Fruit fly (Drosophila melanogaster): ENCODE results near the gene gdl-ORF39.

The gdl-ORF39 gene

DNA sequence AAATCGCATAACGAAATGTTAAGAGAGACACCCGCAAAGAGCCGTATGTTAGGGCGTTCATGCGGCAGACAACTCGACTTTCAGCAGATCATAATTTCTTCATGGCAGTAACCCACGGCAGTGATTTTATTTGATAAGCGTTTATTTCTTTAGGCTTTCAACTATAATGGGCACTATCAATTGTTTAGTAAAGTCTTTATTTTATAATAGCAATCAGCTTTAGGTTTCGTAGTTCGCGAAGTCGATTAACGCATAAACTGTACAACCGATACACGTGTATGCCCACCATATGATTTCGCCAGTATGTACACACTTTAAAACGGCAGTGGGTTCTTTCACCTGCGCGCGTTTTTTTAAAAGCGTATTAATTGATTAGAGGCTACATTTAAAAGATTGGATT lies 1.0 kb upstream of the gdl-ORF39 start, which contains the start of gene CG7841 (continued):
- peak; percentile 97 for TF ChIP-seq en (GFP tag; optimal IDR thresholded peaks at IDR 0.05)
- peak; percentile 97 for TF ChIP-seq CG32532 (GFP tag; IDR thresholded peaks at IDR 0.05)
- no peak for TF ChIP-seq inv (GFP tag; IDR thresholded peaks at IDR 0.05; ENCODE audit: partially characterized antibody)
- TF ChIP-seq abd-A (tag; optimal IDR thresholded peaks at IDR 0.05) = peak; percentile 95
- TF ChIP-seq danr (GFP tag; IDR thresholded peaks at IDR 0.05) = peak; percentile 89
- peak; percentile 48 for TF ChIP-seq CG15479 (GFP tag; optimal IDR thresholded peaks at IDR 0.05)
- peak; percentile 99 for TF ChIP-seq BtbVII (GFP tag; optimal IDR thresholded peaks at IDR 0.05)
- peak; percentile 91 for TF ChIP-seq CG18011 (GFP tag; optimal IDR thresholded peaks at IDR 0.05)
- TF ChIP-seq CG7556 (GFP tag; optimal IDR thresholded peaks at IDR 0.05) = peak; percentile 97
- peak; percentile 99 for TF ChIP-seq vvl (GFP tag; IDR thresholded peaks at IDR 0.05)
- peak; percentile 98 for TF ChIP-seq gsb-n (tag; optimal IDR thresholded peaks at IDR 0.05)
- peak; percentile 29 for TF ChIP-seq gfzf (GFP tag; optimal IDR thresholded peaks at IDR 0.05)
- TF ChIP-seq az2 (GFP tag; optimal IDR thresholded peaks at IDR 0.05) = peak; percentile 97
- peak; percentile 98 for TF ChIP-seq scrt (GFP tag; optimal IDR thresholded peaks at IDR 0.05)
- TF ChIP-seq TFAM (GFP tag; optimal IDR thresholded peaks at IDR 0.05) = peak; percentile 89
- TF ChIP-seq gcm2 (GFP tag; optimal IDR thresholded peaks at IDR 0.05) = peak; percentile 96
- TF ChIP-seq D (optimal IDR thresholded peaks at IDR 0.05) = no peak
- peak; percentile 97 for TF ChIP-seq D (GFP tag; optimal IDR thresholded peaks at IDR 0.05)
- peak; percentile 97 for TF ChIP-seq CG1603 (tag; optimal IDR thresholded peaks at IDR 0.05)
- TF ChIP-seq sisA (GFP tag; IDR thresholded peaks at IDR 0.05) = no peak; the same call in 1 of the 2 replicates
- peak; percentile 97 for TF ChIP-seq CG33213 (GFP tag; optimal IDR thresholded peaks at IDR 0.05)
- TF ChIP-seq Nf-YC (tag; optimal IDR thresholded peaks at IDR 0.05) = peak; percentile 92
- peak; percentile 72 for TF ChIP-seq psq (GFP tag; optimal IDR thresholded peaks at IDR 0.05)
- peak; percentile 95 for TF ChIP-seq CG5245 (GFP tag; optimal IDR thresholded peaks at IDR 0.05)
- peak; percentile 99 for TF ChIP-seq CG10979 (tag; optimal IDR thresholded peaks at IDR 0.05)
- TF ChIP-seq CG15269 (tag; optimal IDR thresholded peaks at IDR 0.05) = peak; percentile 98
- TF ChIP-seq z (GFP tag; IDR thresholded peaks at IDR 0.05) = peak; percentile 79
- TF ChIP-seq CG8478 (optimal IDR thresholded peaks at IDR 0.05) = no peak
- TF ChIP-seq Spps (tag; optimal IDR thresholded peaks at IDR 0.05) = peak; percentile 98
- no peak for TF ChIP-seq hth (optimal IDR thresholded peaks at IDR 0.05)
- TF ChIP-seq CG7928 (GFP tag; optimal IDR thresholded peaks at IDR 0.05) = peak; percentile 83

DNA sequence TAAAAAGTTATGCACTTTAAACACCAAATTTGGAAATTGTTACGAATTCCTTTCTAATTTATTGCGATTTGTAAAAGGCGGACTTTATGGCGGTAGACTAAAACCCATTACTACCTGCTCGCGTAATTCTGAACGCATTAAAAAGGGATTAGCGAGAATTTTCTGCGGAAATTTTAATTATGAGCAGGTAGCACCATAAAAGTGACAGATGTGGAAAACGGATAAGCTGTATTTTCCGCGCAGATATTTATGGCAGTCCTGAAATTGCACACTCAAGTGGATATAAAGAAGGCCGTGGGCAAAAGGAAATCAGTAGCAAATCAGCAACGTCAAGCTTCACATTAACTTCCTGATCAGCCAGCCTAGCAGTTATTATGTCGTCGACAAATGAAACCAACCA lies 495 bp upstream of the gdl-ORF39 start, which contains the start of gene Z600:
TSS of gene Z600 (plus strand) at position 312 of the 400 bp plus-strand sequence.
- TF ChIP-seq tio (GFP tag; optimal IDR thresholded peaks at IDR 0.05) = no peak
- peak; percentile 21; the same call in 1 of the 2 replicates for TF ChIP-seq inv (GFP tag; IDR thresholded peaks at IDR 0.05; ENCODE audit: partially characterized antibody)
- 0 out of 3 replicates have a peak, but pooled peaks have one; percentile 16 for TF ChIP-seq mld (GFP tag; IDR thresholded peaks at IDR 0.05; ENCODE audit: partially characterized antibody)
- TF ChIP-seq Poxn (GFP tag; IDR thresholded peaks at IDR 0.05) = no peak
- peak; percentile 100 for TF ChIP-seq zen (tag; optimal IDR thresholded peaks at IDR 0.05)
- TF ChIP-seq cad (GFP tag; optimal IDR thresholded peaks at IDR 0.05) = peak; percentile 95
- 0 out of 2 replicates have a peak, but pooled peaks have one; percentile 14 for TF ChIP-seq tna (GFP tag; IDR thresholded peaks at IDR 0.05; ENCODE audit: partially characterized antibody)
- TF ChIP-seq CG7271 (tag; optimal IDR thresholded peaks at IDR 0.05) = peak; percentile 76
- TF ChIP-seq Elba2 (GFP tag; optimal IDR thresholded peaks at IDR 0.05) = no peak

DNA sequence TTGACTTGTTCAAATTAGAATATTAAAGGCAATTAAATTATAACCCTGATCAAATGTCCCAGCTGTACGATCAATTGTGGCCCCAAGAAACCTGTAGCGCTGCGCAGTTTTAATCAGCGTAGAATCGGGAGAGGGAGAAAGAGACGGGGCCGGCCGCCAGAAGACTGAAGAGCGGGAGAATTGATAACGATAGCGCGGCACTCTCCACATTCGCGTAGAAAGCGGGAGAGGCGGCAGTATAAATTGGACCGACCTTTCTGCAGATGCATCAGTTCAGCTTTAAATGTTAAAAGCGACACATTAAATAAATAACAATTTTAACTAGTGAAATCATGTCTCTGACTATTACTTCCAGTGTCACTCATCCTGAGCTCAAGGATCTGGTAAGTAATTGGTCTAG lies 1.5 kb downstream of the gdl-ORF39 start, which contains the start of gene MsrA:
TSS of gene MsrA (plus strand) at position 266 of the 400 bp plus-strand sequence.
- no peak for TF ChIP-seq scrt (GFP tag; optimal IDR thresholded peaks at IDR 0.05)
- TF ChIP-seq GATAe (GFP tag; conservative IDR thresholded peaks at IDR 0.05) = no peak
- TF ChIP-seq CG3163 (GFP tag; optimal IDR thresholded peaks at IDR 0.05) = peak; percentile 59
- no peak for TF ChIP-seq CG9727 (GFP tag; optimal IDR thresholded peaks at IDR 0.05)
- TF ChIP-seq CG34376 (GFP tag; optimal IDR thresholded peaks at IDR 0.05) = peak; percentile 28
- TF ChIP-seq dmrt11E (tag; optimal IDR thresholded peaks at IDR 0.05) = no peak
- TF ChIP-seq CG17385 (GFP tag; optimal IDR thresholded peaks at IDR 0.05) = peak; percentile 16
- peak; percentile 72 to 74 for TF ChIP-seq Trl (optimal IDR thresholded peaks at IDR 0.05)
- no peak for TF ChIP-seq Trl (GFP tag; optimal IDR thresholded peaks at IDR 0.05)
- no peak for TF ChIP-seq org-1 (GFP tag; optimal IDR thresholded peaks at IDR 0.05)
- TF ChIP-seq rib (GFP tag; IDR thresholded peaks at IDR 0.05) = no peak
- no peak for TF ChIP-seq Hr51 (GFP tag; optimal IDR thresholded peaks at IDR 0.05)
- no peak for TF ChIP-seq CG9609 (GFP tag; optimal IDR thresholded peaks at IDR 0.05)

Measured in whole organism, embryonic.